Worm (Caenorhabditis elegans) whole organism, mixed stage, embryonic: Measurements from ENCODE around the gene B0454.8.

Experiments
- M03D4.4 ChIP-seq: sonication (generic microtip); optimal IDR thresholded peaks from 2 replicates; lab custom pipeline; 2017; ENCODE audit warnings: mild to moderate bottlenecking, missing genetic modification characterization, missing compliant biosample characterization
- bed-3 ChIP-seq: fragments of 200-800 bp; sonication (Bioruptor generic); optimal IDR thresholded peaks from 3 replicates; lab custom pipeline; 2018; ENCODE audit warnings: mild to moderate bottlenecking, missing genetic modification characterization, moderate library complexity, missing compliant biosample characterization
- blmp-1 ChIP-seq: fragments of 150-350 bp; optimal IDR thresholded peaks from 2 replicates; lab custom pipeline; 2014; ENCODE audit warnings: missing biosample characterization, missing genetic modification characterization
- ceh-39 ChIP-seq: fragments of 150-350 bp; optimal IDR thresholded peaks from 2 replicates; lab custom pipeline; 2014; ENCODE audit warnings: missing biosample characterization, missing genetic modification characterization
- ceh-83 ChIP-seq: fragments of 200-800 bp; sonication (Bioruptor generic); optimal IDR thresholded peaks from 2 replicates; lab custom pipeline; 2018; ENCODE audit warnings: mild to moderate bottlenecking, missing genetic modification characterization, missing compliant biosample characterization
- ces-1 ChIP-seq: fragments of 150-350 bp; optimal IDR thresholded peaks from 2 replicates; lab custom pipeline; 2014; ENCODE audit warnings: missing biosample characterization, missing genetic modification reagents, missing genetic modification characterization
- cnd-1 ChIP-seq: fragments of 200-800 bp; sonication (Bioruptor generic); optimal IDR thresholded peaks from 2 replicates; lab custom pipeline; 2018; ENCODE audit warnings: mild to moderate bottlenecking, missing genetic modification characterization, missing compliant biosample characterization
- drap-1 ChIP-seq: fragments of 200-800 bp; sonication (Bioruptor generic); optimal IDR thresholded peaks from 3 replicates; lab custom pipeline; 2018; ENCODE audit warnings: mild to moderate bottlenecking, missing genetic modification characterization, missing compliant biosample characterization
- elt-1 ChIP-seq: sonication (generic microtip); optimal IDR thresholded peaks from 2 replicates; lab custom pipeline; 2017; ENCODE audit warnings: missing genetic modification characterization, mild to moderate bottlenecking, missing compliant biosample characterization, antibody characterized with exemption, moderate library complexity, borderline replicate concordance; ENCODE audit not compliant: insufficient read depth
- elt-3 ChIP-seq: fragments of 150-350 bp; optimal IDR thresholded peaks from 2 replicates; lab custom pipeline; 2014; ENCODE audit warnings: missing biosample characterization, missing genetic modification characterization
- flh-1 ChIP-seq: fragments of 200-800 bp; sonication (Bioruptor generic); optimal IDR thresholded peaks from 2 replicates; lab custom pipeline; 2018; ENCODE audit warnings: mild to moderate bottlenecking, missing genetic modification characterization, moderate library complexity, missing compliant biosample characterization
- ham-2 ChIP-seq: fragments of 200-800 bp; sonication (Bioruptor generic); optimal IDR thresholded peaks from 2 replicates; lab custom pipeline; 2018; ENCODE audit warnings: mild to moderate bottlenecking, missing genetic modification characterization, missing compliant biosample characterization
- hlh-1 ChIP-seq: fragments of 150-350 bp; optimal IDR thresholded peaks from 2 replicates; lab custom pipeline; 2014; ENCODE audit warnings: missing biosample characterization, missing genetic modification reagents, missing genetic modification characterization
- lin-13 ChIP-seq: fragments of 150-350 bp; optimal IDR thresholded peaks from 2 replicates; lab custom pipeline; 2014; ENCODE audit warnings: missing biosample characterization, missing genetic modification characterization
- lin-32 ChIP-seq: fragments of 200-800 bp; sonication (Bioruptor generic); optimal IDR thresholded peaks from 2 replicates; lab custom pipeline; 2018; ENCODE audit warnings: mild to moderate bottlenecking, missing genetic modification characterization, missing compliant biosample characterization
- lsy-2 ChIP-seq: fragments of 150-350 bp; optimal IDR thresholded peaks from 2 replicates; lab custom pipeline; 2014; ENCODE audit warnings: missing biosample characterization, missing genetic modification characterization
- mab-5 ChIP-seq: fragments of 150-350 bp; optimal IDR thresholded peaks from 2 replicates; lab custom pipeline; 2014; ENCODE audit warnings: missing biosample characterization, missing genetic modification characterization
- mep-1 ChIP-seq: fragments of 150-350 bp; optimal IDR thresholded peaks from 2 replicates; lab custom pipeline; 2017; ENCODE audit warnings: missing biosample characterization, missing genetic modification reagents, missing genetic modification characterization, inconsistent platforms
- mls-2 ChIP-seq: sonication (generic microtip); optimal IDR thresholded peaks from 2 replicates; lab custom pipeline; 2016; ENCODE audit warnings: mild to moderate bottlenecking, missing genetic modification characterization, moderate library complexity, missing compliant biosample characterization
- nhr-12 ChIP-seq: fragments of 150-350 bp; optimal IDR thresholded peaks from 2 replicates; lab custom pipeline; 2014; ENCODE audit warnings: missing biosample characterization, missing genetic modification characterization
- nhr-2 ChIP-seq: fragments of 150-350 bp; optimal IDR thresholded peaks from 2 replicates; lab custom pipeline; 2014; ENCODE audit warnings: missing biosample characterization, missing genetic modification characterization
- nhr-237 ChIP-seq: fragments of 150-350 bp; optimal IDR thresholded peaks from 2 replicates; lab custom pipeline; 2014; ENCODE audit warnings: missing biosample characterization, missing genetic modification characterization
- nhr-28 ChIP-seq: fragments of 150-350 bp; optimal IDR thresholded peaks from 2 replicates; lab custom pipeline; 2014; ENCODE audit warnings: missing biosample characterization, missing genetic modification characterization
- nhr-76 ChIP-seq: sonication (generic microtip); optimal IDR thresholded peaks from 2 replicates; lab custom pipeline; 2017; ENCODE audit warnings: missing biosample characterization, missing genetic modification characterization
- pha-4 ChIP-seq: fragments of 150-350 bp; optimal IDR thresholded peaks from 2 replicates; lab custom pipeline; 2018; ENCODE audit warnings: missing biosample characterization, missing genetic modification reagents, missing genetic modification characterization
- sem-2 ChIP-seq: fragments of 200-800 bp; sonication (Bioruptor generic); optimal IDR thresholded peaks from 2 replicates; lab custom pipeline; 2018; ENCODE audit warnings: mild to moderate bottlenecking, missing genetic modification characterization, missing compliant biosample characterization
- sptf-1 ChIP-seq: sonication (generic microtip); optimal IDR thresholded peaks from 2 replicates; lab custom pipeline; 2017; ENCODE audit warnings: mild to moderate bottlenecking, missing genetic modification characterization, moderate library complexity, missing compliant biosample characterization
- tbx-8 ChIP-seq: fragments of 200-800 bp; sonication (Bioruptor generic); optimal IDR thresholded peaks from 2 replicates; lab custom pipeline; 2018; ENCODE audit warnings: mild to moderate bottlenecking, missing genetic modification characterization, moderate library complexity, missing compliant biosample characterization
- unc-39 ChIP-seq: fragments of 150-350 bp; optimal IDR thresholded peaks from 2 replicates; lab custom pipeline; 2014; ENCODE audit warnings: missing biosample characterization, missing genetic modification characterization
- unc-62 ChIP-seq: fragments of 150-350 bp; optimal IDR thresholded peaks from 2 replicates; lab custom pipeline; 2014; ENCODE audit warnings: missing biosample characterization, missing genetic modification reagents, missing genetic modification characterization
- ztf-11 ChIP-seq: fragments of 150-350 bp; optimal IDR thresholded peaks from 2 replicates; lab custom pipeline; 2014; ENCODE audit warnings: missing biosample characterization, missing genetic modification characterization

The B0454.8 gene

ce11 chrII:3050703-3051102 lies 7.4 kb upstream of the B0454.8 start, which contains the start of gene sri-31:
Gene sri-31 (plus strand): TSS chrII:3051003.
- TF ChIP-seq lsy-2 (tag; lab: Kevin White, UChicago) = no peak
- no peak for TF ChIP-seq bed-3 (GFP tag; lab: Kevin White, UChicago)
- no peak for TF ChIP-seq elt-3 (tag; lab: Kevin White, UChicago)
- TF ChIP-seq ham-2 (GFP tag; lab: Kevin White, UChicago) = no peak
- TF ChIP-seq flh-1 (GFP tag; lab: Kevin White, UChicago) = no peak
- no peak for TF ChIP-seq drap-1 (GFP tag; lab: Kevin White, UChicago)
- TF ChIP-seq mab-5 = no peak
- no peak for TF ChIP-seq sem-2 (GFP tag; lab: Kevin White, UChicago)

ce11 chrII:3048989-3049388 lies 5.7 kb upstream of the B0454.8 start:
- TF ChIP-seq sem-2 (GFP tag; lab: Kevin White, UChicago) (no peak), ham-2 (GFP tag; lab: Kevin White, UChicago) (peak; percentile 1)
- TF ChIP-seq, all 35 proteins: peak for 1

- no peak for TF ChIP-seq nhr-76 (tag; lab: Kevin White, UChicago)
- no peak for TF ChIP-seq lin-32 (GFP tag; lab: Kevin White, UChicago)
- no peak for TF ChIP-seq ham-2 (GFP tag; lab: Kevin White, UChicago)
- no peak for TF ChIP-seq unc-62 (GFP tag; lab: Kevin White, UChicago)
- TF ChIP-seq nhr-237 = no peak
- no peak for TF ChIP-seq mep-1
- no peak for TF ChIP-seq ces-1 (GFP tag; lab: Kevin White, UChicago)
- no peak for TF ChIP-seq elt-1 (tag; lab: Kevin White, UChicago)
- TF ChIP-seq ceh-39 = no peak
- TF ChIP-seq lsy-2 (tag; lab: Kevin White, UChicago) = no peak
- TF ChIP-seq mab-5 = no peak
- no peak for TF ChIP-seq hlh-1 (tag; lab: Kevin White, UChicago)
- TF ChIP-seq bed-3 (GFP tag; lab: Kevin White, UChicago) = no peak
- TF ChIP-seq ceh-83 (GFP tag; lab: Kevin White, UChicago) = no peak
- TF ChIP-seq blmp-1 (tag; lab: Kevin White, UChicago) = no peak
- no peak for TF ChIP-seq nhr-2 (tag; lab: Kevin White, UChicago)
- TF ChIP-seq tbx-8 = no peak
- no peak for TF ChIP-seq nhr-12
- no peak for TF ChIP-seq cnd-1 (tag; lab: Kevin White, UChicago)
- no peak for TF ChIP-seq sptf-1 (tag; lab: Kevin White, UChicago)
These were observed 5.1 kb upstream of the B0454.8 start, which contains the start of gene sri-28 for ce11 chrII:3048378-3048777. Gene sri-28 (plus strand): TSS chrII:3048678.

- TF ChIP-seq pha-4 (tag; lab: Kevin White, UChicago) (no peak), nhr-12 (no peak)
- TF ChIP-seq, all 35 proteins: peak for 0
These were observed 2.6 kb upstream of the B0454.8 start, which contains the start of gene sri-30 for ce11 chrII:3045875-3046274. Gene sri-30 (plus strand): TSS chrII:3046175.

ce11 chrII:3045422-3045821 lies 2.2 kb upstream of the B0454.8 start:
- TF ChIP-seq sem-2 (GFP tag; lab: Kevin White, UChicago) = no peak
- TF ChIP-seq tbx-8 = no peak
- TF ChIP-seq M03D4.4 (tag; lab: Kevin White, UChicago) = no peak
- TF ChIP-seq unc-39 (tag; lab: Kevin White, UChicago) = no peak
- no peak for TF ChIP-seq unc-62 (GFP tag; lab: Kevin White, UChicago)
- TF ChIP-seq mab-5 = no peak
- no peak for TF ChIP-seq ham-2 (GFP tag; lab: Kevin White, UChicago)
- no peak for TF ChIP-seq ztf-11 (tag; lab: Kevin White, UChicago)
- no peak for TF ChIP-seq mep-1
- TF ChIP-seq bed-3 (GFP tag; lab: Kevin White, UChicago) = no peak
- no peak for TF ChIP-seq hlh-1 (tag; lab: Kevin White, UChicago)
- TF ChIP-seq nhr-2 (tag; lab: Kevin White, UChicago) = no peak
- no peak for TF ChIP-seq drap-1 (GFP tag; lab: Kevin White, UChicago)
- TF ChIP-seq ces-1 (GFP tag; lab: Kevin White, UChicago) = no peak
- TF ChIP-seq ceh-83 (GFP tag; lab: Kevin White, UChicago) = no peak
- no peak for TF ChIP-seq ceh-39
- no peak for TF ChIP-seq lin-32 (GFP tag; lab: Kevin White, UChicago)
- no peak for TF ChIP-seq pha-4 (tag; lab: Kevin White, UChicago)
- TF ChIP-seq nhr-12 = no peak

- no peak for TF ChIP-seq blmp-1 (tag; lab: Kevin White, UChicago)
- no peak for TF ChIP-seq nhr-2 (tag; lab: Kevin White, UChicago)
- no peak for TF ChIP-seq cnd-1 (tag; lab: Kevin White, UChicago)
- no peak for TF ChIP-seq lin-32 (GFP tag; lab: Kevin White, UChicago)
- TF ChIP-seq nhr-12 = no peak
- no peak for TF ChIP-seq hlh-1 (tag; lab: Kevin White, UChicago)
- TF ChIP-seq mab-5 = no peak
- no peak for TF ChIP-seq ztf-11 (tag; lab: Kevin White, UChicago)
- TF ChIP-seq M03D4.4 (tag; lab: Kevin White, UChicago) = no peak
- no peak for TF ChIP-seq pha-4 (tag; lab: Kevin White, UChicago)
- TF ChIP-seq lin-13 (tag; lab: Kevin White, UChicago) = no peak
- TF ChIP-seq tbx-8 = no peak
- TF ChIP-seq mep-1 = no peak
- TF ChIP-seq drap-1 (GFP tag; lab: Kevin White, UChicago) = no peak
- no peak for TF ChIP-seq unc-39 (tag; lab: Kevin White, UChicago)
- TF ChIP-seq elt-1 (tag; lab: Kevin White, UChicago) = no peak
- TF ChIP-seq mls-2 (tag; lab: Kevin White, UChicago) = no peak
- no peak for TF ChIP-seq bed-3 (GFP tag; lab: Kevin White, UChicago)
- TF ChIP-seq ham-2 (GFP tag; lab: Kevin White, UChicago) = no peak
- no peak for TF ChIP-seq nhr-28
- TF ChIP-seq, all 35 proteins: peak for 0
These were observed 765 bp upstream of the B0454.8 start, which contains the start of gene sri-29 for ce11 chrII:3044023-3044422. Gene sri-29 (plus strand): TSS chrII:3044323.
